Worm (Caenorhabditis elegans) whole organism, mixed stage, embryonic: Measurements from ENCODE around the gene H03E18.2.
"Not testable (repeated sequence)": the region's sequence is repeated elsewhere in the genome, so short reads cannot be mapped to it uniquely, and the experiment has no call there.

Experiments used
- M03D4.4 ChIP-seq: sonication (generic microtip); optimal IDR thresholded peaks from 2 replicates; lab custom pipeline; 2017; ENCODE audit warnings: mild to moderate bottlenecking, missing genetic modification characterization, missing compliant biosample characterization
- blmp-1 ChIP-seq: fragments of 150-350 bp; optimal IDR thresholded peaks from 2 replicates; lab custom pipeline; 2014; ENCODE audit warnings: missing biosample characterization, missing genetic modification characterization
- ces-1 ChIP-seq: fragments of 150-350 bp; optimal IDR thresholded peaks from 2 replicates; lab custom pipeline; 2014; ENCODE audit warnings: missing biosample characterization, missing genetic modification reagents, missing genetic modification characterization
- elt-3 ChIP-seq: fragments of 150-350 bp; optimal IDR thresholded peaks from 2 replicates; lab custom pipeline; 2014; ENCODE audit warnings: missing biosample characterization, missing genetic modification characterization
- lin-13 ChIP-seq: fragments of 150-350 bp; optimal IDR thresholded peaks from 2 replicates; lab custom pipeline; 2014; ENCODE audit warnings: missing biosample characterization, missing genetic modification characterization
- lsy-2 ChIP-seq: fragments of 150-350 bp; optimal IDR thresholded peaks from 2 replicates; lab custom pipeline; 2014; ENCODE audit warnings: missing biosample characterization, missing genetic modification characterization
- mab-5 ChIP-seq: fragments of 150-350 bp; optimal IDR thresholded peaks from 2 replicates; lab custom pipeline; 2014; ENCODE audit warnings: missing biosample characterization, missing genetic modification characterization
- mls-2 ChIP-seq: sonication (generic microtip); optimal IDR thresholded peaks from 2 replicates; lab custom pipeline; 2016; ENCODE audit warnings: mild to moderate bottlenecking, missing genetic modification characterization, moderate library complexity, missing compliant biosample characterization
- nhr-12 ChIP-seq: fragments of 150-350 bp; optimal IDR thresholded peaks from 2 replicates; lab custom pipeline; 2014; ENCODE audit warnings: missing biosample characterization, missing genetic modification characterization
- nhr-28 ChIP-seq: fragments of 150-350 bp; optimal IDR thresholded peaks from 2 replicates; lab custom pipeline; 2014; ENCODE audit warnings: missing biosample characterization, missing genetic modification characterization
- nhr-76 ChIP-seq: sonication (generic microtip); optimal IDR thresholded peaks from 2 replicates; lab custom pipeline; 2017; ENCODE audit warnings: missing biosample characterization, missing genetic modification characterization
- pha-4 ChIP-seq: fragments of 150-350 bp; optimal IDR thresholded peaks from 2 replicates; lab custom pipeline; 2018; ENCODE audit warnings: missing biosample characterization, missing genetic modification reagents, missing genetic modification characterization
- snpc-4 ChIP-seq: fragments of 150-350 bp; optimal IDR thresholded peaks from 2 replicates; lab custom pipeline; 2014; ENCODE audit warnings: missing biosample characterization, missing genetic modification characterization

ce11 chrX:8541562-8541961 is 21.3 kb upstream of the H03E18.2 start, which contains the start of gene nspc-7:
- TF ChIP-seq pha-4 (tag; lab: Kevin White, UChicago); M03D4.4 (tag; lab: Kevin White, UChicago); nhr-12 (tag; lab: Kevin White, UChicago); lin-13 (tag; lab: Kevin White, UChicago); nhr-76 (tag; lab: Kevin White, UChicago); lsy-2 (tag; lab: Kevin White, UChicago); snpc-4 (tag; lab: Kevin White, UChicago); elt-3 (tag; lab: Kevin White, UChicago); nhr-28 (tag; lab: Kevin White, UChicago); blmp-1 (tag; lab: Kevin White, UChicago); ces-1; mab-5 (tag; lab: Kevin White, UChicago); mls-2: not testable (repeated sequence)
